Worm (Caenorhabditis elegans): ENCODE measurements around the gene srh-268.

The srh-268 gene

DNA sequence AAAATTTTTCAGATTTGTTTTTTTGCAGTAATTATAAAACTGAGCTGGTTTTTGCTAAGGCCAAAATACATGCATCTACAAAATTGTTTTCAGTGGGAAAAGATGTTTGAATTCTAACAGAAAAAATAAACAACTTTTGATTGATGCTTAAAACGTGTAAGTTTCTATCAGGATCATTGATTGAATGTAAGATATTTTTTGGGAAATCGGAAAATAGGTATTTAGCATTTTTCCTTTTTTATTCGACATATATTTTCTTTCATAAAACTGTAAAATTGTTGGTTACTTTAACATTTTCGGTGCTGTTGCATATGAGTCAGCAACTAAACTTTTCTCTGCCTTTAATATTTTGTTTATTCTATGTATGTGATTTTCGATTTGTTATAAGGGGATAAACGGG is 14.7 kb upstream of the srh-268 start, which contains the start of gene C54F6.20:
Gene C54F6.20 (plus strand): TSS at position 301 of the 400 bp plus-strand sequence.
- TF ChIP-seq him-1 (tag; optimal IDR thresholded peaks at IDR 0.05) (no peak), W03F9.2 (tag; optimal IDR thresholded peaks at IDR 0.05) (no peak), dao-5 (tag; optimal IDR thresholded peaks at IDR 0.05) (no peak)

DNA sequence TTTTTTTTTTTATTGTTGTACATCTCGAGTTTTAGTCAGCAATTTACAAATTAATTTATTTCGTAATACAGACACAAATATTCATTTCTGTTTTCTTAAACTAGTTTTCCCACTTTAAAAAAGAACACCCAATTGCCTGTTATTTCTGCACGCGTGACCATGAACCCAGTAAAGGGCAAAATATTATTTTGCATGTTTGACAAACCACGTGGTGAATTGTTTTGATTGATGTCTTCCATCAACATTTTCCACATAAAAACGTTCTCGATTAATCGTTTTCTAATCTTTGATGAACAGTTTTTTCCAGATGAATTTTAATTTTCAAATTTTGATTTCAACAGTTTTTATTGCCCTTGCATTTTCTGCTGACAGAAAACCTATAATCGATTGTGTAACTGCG is 13.4 kb upstream of the srh-268 start, which contains the start of gene C54F6.18:
Gene C54F6.18 (plus strand): TSS at position 301 of the 400 bp plus-strand sequence.
- TF ChIP-seq him-1 (tag; optimal IDR thresholded peaks at IDR 0.05): no peak
- no peak for TF ChIP-seq W03F9.2 (tag; optimal IDR thresholded peaks at IDR 0.05)
- no peak for TF ChIP-seq dao-5 (tag; optimal IDR thresholded peaks at IDR 0.05)

DNA sequence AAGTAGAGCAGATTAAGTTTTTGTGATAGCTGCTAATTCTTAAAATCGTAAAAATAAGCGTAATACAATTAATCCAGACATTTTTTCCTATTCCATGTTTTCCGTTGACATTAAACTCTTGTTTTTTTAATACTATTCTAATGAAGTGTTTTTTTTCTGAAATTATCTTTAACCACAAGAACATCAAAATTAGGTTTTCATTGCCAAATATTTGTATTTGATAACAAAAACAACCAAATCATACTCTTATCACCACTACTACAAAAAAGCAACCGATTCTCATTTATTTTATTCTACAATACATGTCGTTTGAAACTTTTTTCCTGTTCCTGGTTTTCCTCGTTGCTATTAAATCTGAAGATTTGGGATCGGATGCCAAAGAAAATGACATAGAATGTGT is 12.0 kb upstream of the srh-268 start, which contains the start of gene C54F6.17:
Gene C54F6.17 (plus strand): TSS at position 301 of the 400 bp plus-strand sequence.
- no peak for TF ChIP-seq dao-5 (tag; optimal IDR thresholded peaks at IDR 0.05)
- TF ChIP-seq him-1 (tag; optimal IDR thresholded peaks at IDR 0.05): no peak
- TF ChIP-seq W03F9.2 (tag; optimal IDR thresholded peaks at IDR 0.05): no peak

DNA sequence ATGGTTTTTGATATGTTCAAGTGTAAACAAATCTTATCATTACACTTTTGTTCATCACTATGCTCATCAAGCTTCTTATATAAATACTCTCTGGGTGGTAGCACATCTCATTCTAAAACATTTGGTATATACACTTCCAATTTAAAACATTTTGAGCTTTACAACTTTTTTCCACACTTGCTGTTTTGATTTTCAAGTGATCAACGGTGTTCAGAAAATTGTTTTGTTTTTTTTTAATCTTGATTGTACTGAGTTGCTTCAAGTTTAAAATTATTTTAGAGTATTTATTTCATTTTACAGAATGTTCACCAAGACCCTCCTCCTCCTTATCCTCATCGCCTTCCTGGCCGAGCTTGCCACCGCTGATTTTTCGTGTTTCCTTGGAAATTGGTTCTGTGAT is 10.3 kb upstream of the srh-268 start, which contains the start of gene C54F6.5:
Gene C54F6.5 (plus strand): TSS at position 301 of the 400 bp plus-strand sequence.
- TF ChIP-seq W03F9.2 (tag; optimal IDR thresholded peaks at IDR 0.05) (no peak), dao-5 (tag; optimal IDR thresholded peaks at IDR 0.05) (no peak), him-1 (tag; optimal IDR thresholded peaks at IDR 0.05) (no peak)

ce11 chrV:7529840-7530239 is 9.3 kb upstream of the srh-268 start, which contains the start of gene swt-2:
swt-2 (plus strand) TSS chrV:7530140.
- TF ChIP-seq dao-5 (tag; optimal IDR thresholded peaks at IDR 0.05) (no peak), W03F9.2 (tag; optimal IDR thresholded peaks at IDR 0.05) (no peak)

DNA sequence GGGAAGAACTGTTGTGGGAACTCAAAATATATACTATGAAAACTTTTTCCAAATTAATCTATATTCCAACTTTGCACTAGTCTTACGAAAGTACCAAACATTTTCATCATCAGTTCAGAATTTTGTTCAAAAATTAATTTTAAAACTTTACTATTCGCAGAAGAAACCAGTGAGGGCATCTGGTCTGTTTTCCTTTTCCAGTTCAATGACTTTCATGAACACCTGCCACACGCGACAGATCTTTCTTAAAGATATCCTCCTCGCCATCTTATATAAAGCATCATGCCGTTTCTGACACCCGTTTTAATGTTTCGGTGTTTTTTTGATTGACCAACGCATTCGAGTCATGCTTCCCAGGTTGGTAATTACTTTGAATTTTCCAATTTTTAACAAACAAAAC is 6.2 kb upstream of the srh-268 start, which contains the start of gene C54F6.3:
Gene C54F6.3 (plus strand): TSS at position 301 of the 400 bp plus-strand sequence.
- TF ChIP-seq him-1 (tag; optimal IDR thresholded peaks at IDR 0.05) (no peak), W03F9.2 (tag; optimal IDR thresholded peaks at IDR 0.05) (no peak), dao-5 (tag; optimal IDR thresholded peaks at IDR 0.05) (no peak)

- TF ChIP-seq W03F9.2 (tag; optimal IDR thresholded peaks at IDR 0.05) (no peak), him-1 (tag; optimal IDR thresholded peaks at IDR 0.05) (no peak), dao-5 (tag; optimal IDR thresholded peaks at IDR 0.05) (no peak)
Observed at ce11 chrV:7538018-7538417, 1.1 kb upstream of the srh-268 start, which contains the start of gene C54F6.12. C54F6.12 (minus strand) TSS chrV:7538118.

ce11 chrV:7543728-7544127 is 4.6 kb downstream of the srh-268 start:
- no peak for TF ChIP-seq W03F9.2 (tag; optimal IDR thresholded peaks at IDR 0.05)

DNA sequence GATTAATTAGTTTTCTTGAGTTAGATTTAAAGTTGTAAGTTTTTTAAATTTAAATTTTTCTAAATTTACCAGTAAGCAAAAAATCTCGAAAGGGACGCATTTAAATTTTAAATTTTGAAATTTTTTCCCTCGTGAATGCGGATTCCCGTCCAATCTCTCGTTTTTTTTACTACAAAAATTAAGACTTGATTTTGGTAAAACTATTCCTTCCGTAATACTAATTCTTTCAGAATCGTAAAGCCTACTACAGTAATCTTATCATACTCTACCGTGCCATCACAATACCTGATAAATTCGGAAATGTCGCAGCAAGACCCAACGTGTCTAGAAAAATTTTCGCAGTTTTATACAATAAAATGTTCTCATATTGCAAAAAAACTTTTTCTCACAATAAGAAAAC is 6.1 kb downstream of the srh-268 start, which contains the start of the genes C54F6.19 and nhx-3:
Gene C54F6.19 (plus strand): TSS at position 301 of the 400 bp plus-strand sequence.
Gene nhx-3 (minus strand): TSS at position 337 of the 400 bp plus-strand sequence.
- TF ChIP-seq him-1 (tag; optimal IDR thresholded peaks at IDR 0.05) (no peak), dao-5 (tag; optimal IDR thresholded peaks at IDR 0.05) (no peak), W03F9.2 (tag; optimal IDR thresholded peaks at IDR 0.05) (no peak)

- TF ChIP-seq him-1 (tag; optimal IDR thresholded peaks at IDR 0.05) (no peak), dao-5 (tag; optimal IDR thresholded peaks at IDR 0.05) (no peak), W03F9.2 (tag; optimal IDR thresholded peaks at IDR 0.05) (no peak)
Observed at ce11 chrV:7547479-7547878, 8.4 kb downstream of the srh-268 start, which contains the start of gene ftn-1. ftn-1 (minus strand) TSS chrV:7547579.

DNA sequence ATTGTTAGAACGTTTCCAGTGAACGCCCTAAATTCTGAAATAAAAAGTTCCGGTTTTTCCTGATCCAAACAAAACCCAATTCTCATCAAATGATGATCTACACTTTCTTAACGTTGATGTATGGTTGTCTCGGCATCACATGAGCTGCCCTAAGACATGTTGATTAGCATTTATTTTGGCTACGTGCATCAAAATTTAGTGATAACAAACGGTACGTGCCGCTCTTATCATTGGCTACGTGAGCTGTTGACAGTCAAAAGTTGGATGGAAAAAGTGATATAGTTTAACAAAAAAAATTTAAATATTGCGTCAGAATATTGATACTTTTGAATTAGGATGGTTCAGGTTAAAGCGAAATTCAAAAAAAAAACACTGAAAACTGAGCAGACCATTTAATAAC is 8.9 kb downstream of the srh-268 start:
- TF ChIP-seq W03F9.2 (tag; optimal IDR thresholded peaks at IDR 0.05) (no peak), dao-5 (tag; optimal IDR thresholded peaks at IDR 0.05) (no peak), him-1 (tag; optimal IDR thresholded peaks at IDR 0.05) (no peak)

- TF ChIP-seq W03F9.2 (tag; optimal IDR thresholded peaks at IDR 0.05) (no peak), him-1 (tag; optimal IDR thresholded peaks at IDR 0.05) (no peak), dao-5 (tag; optimal IDR thresholded peaks at IDR 0.05) (no peak)
Observed at ce11 chrV:7551821-7552220, 12.7 kb downstream of the srh-268 start, which contains the start of gene F19F10.3. F19F10.3 (plus strand) TSS chrV:7552121.

DNA sequence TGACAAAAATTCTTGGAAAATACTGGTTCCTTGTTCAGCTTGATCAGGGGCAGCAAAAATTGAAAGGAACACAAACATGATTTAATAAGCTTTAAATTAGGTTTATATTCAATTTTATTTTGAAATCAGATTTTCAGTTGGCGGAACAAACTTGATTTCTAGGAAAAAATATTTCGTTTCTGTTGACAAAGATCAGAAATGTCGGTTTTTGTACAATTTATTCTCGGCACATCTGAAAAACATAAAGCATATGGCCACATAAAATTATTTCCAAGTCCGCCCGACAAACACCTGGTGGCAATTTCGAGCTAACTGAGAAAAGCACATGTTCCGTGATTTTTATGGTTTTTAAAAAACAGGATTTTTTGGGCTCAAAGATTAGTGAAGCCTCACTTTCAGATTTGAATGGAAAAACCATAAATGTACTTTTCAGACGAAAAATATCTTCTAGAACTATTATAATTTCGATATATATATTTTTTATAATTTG is 14.8 kb downstream of the srh-268 start, which contains the start of gene ttr-10:
Gene ttr-10 (minus strand): TSS at position 51 of the 490 bp plus-strand sequence.
- TF ChIP-seq W03F9.2 (tag; optimal IDR thresholded peaks at IDR 0.05) (no peak), dao-5 (tag; optimal IDR thresholded peaks at IDR 0.05) (no peak), him-1 (tag; optimal IDR thresholded peaks at IDR 0.05) (no peak)

DNA sequence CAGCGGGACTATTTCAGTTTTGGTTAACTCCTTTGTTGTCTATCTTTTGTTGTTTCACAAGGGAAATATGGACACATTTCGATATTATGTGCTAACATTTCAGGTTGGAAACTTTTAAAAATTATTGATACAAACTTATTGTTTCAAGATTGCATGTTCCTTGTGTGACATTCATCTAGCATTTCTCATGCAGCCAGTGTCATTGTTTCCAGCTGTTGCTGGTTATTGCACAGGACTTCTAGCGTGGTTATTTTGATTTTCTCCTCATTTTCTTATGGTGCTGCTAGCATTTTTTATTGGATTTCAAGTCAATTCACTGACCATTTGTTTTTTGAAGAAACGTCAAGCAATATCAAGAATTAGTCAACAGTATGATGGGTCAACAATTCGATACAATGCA is 16.8 kb downstream of the srh-268 start:
- TF ChIP-seq him-1 (tag; optimal IDR thresholded peaks at IDR 0.05) (no peak), dao-5 (tag; optimal IDR thresholded peaks at IDR 0.05) (no peak), W03F9.2 (tag; optimal IDR thresholded peaks at IDR 0.05) (no peak)

DNA sequence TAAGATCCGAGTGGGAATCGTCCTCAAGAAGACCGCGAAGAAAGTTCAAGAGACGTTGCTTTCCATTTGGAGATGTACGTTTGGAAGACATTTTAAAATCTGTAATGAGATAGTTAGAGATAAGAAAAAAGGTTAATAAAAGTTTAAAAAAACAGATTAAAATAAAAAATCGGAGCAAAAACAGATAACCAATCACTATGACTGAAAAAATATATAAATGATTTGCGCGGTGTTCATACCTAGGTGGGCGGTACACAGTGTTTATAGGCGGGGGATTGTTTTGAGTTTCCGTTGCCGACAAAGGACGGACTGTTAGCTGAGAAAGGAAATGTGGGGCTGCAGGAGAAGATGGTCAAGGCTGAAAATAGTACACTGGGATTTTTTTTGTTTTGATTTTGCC is 19.6 kb downstream of the srh-268 start, which contains the start of gene ets-7:
Gene ets-7 (minus strand): TSS at position 101 of the 400 bp plus-strand sequence.
- TF ChIP-seq W03F9.2 (tag; optimal IDR thresholded peaks at IDR 0.05): no peak
- no peak for TF ChIP-seq dao-5 (tag; optimal IDR thresholded peaks at IDR 0.05)
- no peak for TF ChIP-seq him-1 (tag; optimal IDR thresholded peaks at IDR 0.05)

All from whole organism, L4/young adult.